Worm (Caenorhabditis elegans): ENCODE results near the gene F54B8.4.
"Not testable (repeated sequence)": the region's sequence is repeated elsewhere in the genome, so short reads cannot be mapped to it uniquely, and the experiment has no call there.

- TF ChIP-seq ama-1 (optimal IDR thresholded peaks at IDR 0.05); tbx-37 (GFP tag; conservative IDR thresholded peaks at IDR 0.05); hmbx-1 (tag; optimal IDR thresholded peaks at IDR 0.05); tra-4 (tag; optimal IDR thresholded peaks at IDR 0.05); ceh-36 (tag; optimal IDR thresholded peaks at IDR 0.05); B0310.2 (tag; optimal IDR thresholded peaks at IDR 0.05); ets-7 (tag; optimal IDR thresholded peaks at IDR 0.05); sea-1 (GFP tag; conservative IDR thresholded peaks at IDR 0.05); hmg-4 (GFP tag; optimal IDR thresholded peaks at IDR 0.05); tbx-11 (GFP tag; IDR thresholded peaks at IDR 0.05); scrt-1 (GFP tag; IDR thresholded peaks at IDR 0.05); flt-1 (GFP tag; IDR thresholded peaks at IDR 0.05); ceh-13 (GFP tag; optimal IDR thresholded peaks at IDR 0.05): not testable (repeated sequence)
Measured at ce11 chrV:15807420-15807819, 8.8 kb upstream of the F54B8.4 start, which contains the start of gene srsx-38.
